Worm (Caenorhabditis elegans) whole organism, mixed stage, embryonic: ENCODE results near the gene C30H6.12.

Source experiments
- ceh-43 ChIP-seq: fragments of 200-800 bp; sonication (Bioruptor generic); optimal IDR thresholded peaks from 2 replicates; lab custom pipeline; 2018; ENCODE audit warnings: mild to moderate bottlenecking, missing genetic modification characterization, moderate library complexity, missing compliant biosample characterization
- cnd-1 ChIP-seq: fragments of 200-800 bp; sonication (Bioruptor generic); optimal IDR thresholded peaks from 2 replicates; lab custom pipeline; 2018; ENCODE audit warnings: mild to moderate bottlenecking, missing genetic modification characterization, missing compliant biosample characterization
- elt-3 ChIP-seq: fragments of 150-350 bp; optimal IDR thresholded peaks from 2 replicates; lab custom pipeline; 2014; ENCODE audit warnings: missing biosample characterization, missing genetic modification characterization
- nhr-12 ChIP-seq: fragments of 150-350 bp; optimal IDR thresholded peaks from 2 replicates; lab custom pipeline; 2014; ENCODE audit warnings: missing biosample characterization, missing genetic modification characterization
- ztf-11 ChIP-seq: fragments of 150-350 bp; optimal IDR thresholded peaks from 2 replicates; lab custom pipeline; 2014; ENCODE audit warnings: missing biosample characterization, missing genetic modification characterization

ce11 chrIV:17407491-17407890 is 24.3 kb downstream of the C30H6.12 start, which contains the start of gene T02D1.9:
- TF ChIP-seq cnd-1 (tag; lab: Kevin White, UChicago) (no peak), ztf-11 (tag; lab: Kevin White, UChicago) (no peak), nhr-12 (no peak), ceh-43 (no peak), elt-3 (no peak)
